Fruit fly (Drosophila melanogaster) whole organism, wandering third instar larva: Measurements from ENCODE around the gene Atg8b.

Experiments used
- Abd-B ChIP-seq: fragments of >200 bp; optimal IDR thresholded peaks from 2 replicates; lab custom pipeline; 2017; ENCODE audit warnings: missing biosample characterization, missing genetic modification characterization
- CG32264 ChIP-seq: fragments of 200-800 bp; sonication (Bioruptor generic); optimal IDR thresholded peaks from 2 replicates; lab custom pipeline; 2016; ENCODE audit warnings: missing biosample characterization, missing genetic modification characterization
- CG9705 ChIP-seq: fragments of 200-800 bp; sonication (Bioruptor generic); optimal IDR thresholded peaks from 2 replicates; lab custom pipeline; 2018; ENCODE audit warnings: missing biosample characterization, mild to moderate bottlenecking, missing genetic modification characterization
- CrebA ChIP-seq: fragments of 200-800 bp; sonication (Bioruptor generic); optimal IDR thresholded peaks from 2 replicates; lab custom pipeline; 2016; ENCODE audit warnings: missing biosample characterization, mild to moderate bottlenecking, missing genetic modification characterization, borderline replicate concordance
- Dfd ChIP-seq: fragments of >200 bp; optimal IDR thresholded peaks from 2 replicates; lab custom pipeline; 2017; ENCODE audit warnings: missing biosample characterization, missing genetic modification characterization
- Dif ChIP-seq: fragments of 200-275, 200-300 bp; sonication (Bioruptor generic); optimal IDR thresholded peaks from 2 replicates; lab custom pipeline; 2018; ENCODE audit warnings: missing biosample characterization, missing genetic modification characterization; ENCODE audit not compliant: partially characterized antibody
- GATAd ChIP-seq: sonication (Bioruptor generic); optimal IDR thresholded peaks from 2 replicates; lab custom pipeline; 2016; ENCODE audit warnings: missing biosample characterization, missing genetic modification characterization
- HLH106 ChIP-seq: fragments of 200-800 bp; optimal IDR thresholded peaks from 3 replicates; lab custom pipeline; 2019; ENCODE audit warnings: missing biosample characterization, mild to moderate bottlenecking, missing genetic modification characterization, moderate library complexity
- Hnf4 ChIP-seq: fragments of 200-800 bp; sonication (Bioruptor generic); optimal IDR thresholded peaks from 2 replicates; lab custom pipeline; 2016; ENCODE audit warnings: missing biosample characterization, mild to moderate bottlenecking, missing genetic modification characterization
- Hr78 ChIP-seq: fragments of >200 bp; optimal IDR thresholded peaks from 2 replicates; lab custom pipeline; 2017; ENCODE audit warnings: missing biosample characterization, missing genetic modification characterization
- Hr83 ChIP-seq: fragments of 200-300 bp; sonication (Bioruptor generic); optimal IDR thresholded peaks from 2 replicates; lab custom pipeline; 2016; ENCODE audit warnings: missing biosample characterization, mild to moderate bottlenecking, missing genetic modification characterization, moderate library complexity; ENCODE audit not compliant: poor library complexity, severe bottlenecking
- Jra ChIP-seq: sonication (Bioruptor generic); optimal IDR thresholded peaks from 2 replicates; lab custom pipeline; 2016; ENCODE audit warnings: missing biosample characterization, missing genetic modification characterization
- Mio ChIP-seq: sonication (Bioruptor generic); optimal IDR thresholded peaks from 2 replicates; lab custom pipeline; 2016; ENCODE audit warnings: missing biosample characterization, missing genetic modification characterization
- Myc ChIP-seq: fragments of >200 bp; optimal IDR thresholded peaks from 2 replicates; lab custom pipeline; 2017
- N ChIP-seq: fragments of >200 bp; optimal IDR thresholded peaks from 2 replicates; lab custom pipeline; 2018; ENCODE audit warnings: missing biosample characterization, missing external identifiers, missing genetic modification characterization
- OdsH ChIP-seq: fragments of 200-800 bp; sonication (Bioruptor generic); optimal IDR thresholded peaks from 2 replicates; lab custom pipeline; 2016; ENCODE audit warnings: missing biosample characterization, mild to moderate bottlenecking, missing genetic modification characterization
- Rel ChIP-seq, 2 experiments: fragments of 200-800 bp; sonication (Bioruptor generic) in 1 of 2; optimal IDR thresholded peaks; 2 replicates in 1 of 2; 3 replicates in 1 of 2; lab custom pipeline; 2016 to 2019; ENCODE audit warnings: mild to moderate bottlenecking in 2 of 2, missing biosample characterization in 2 of 2, missing genetic modification characterization in 2 of 2, moderate library complexity in 1 of 2
- Sp1 ChIP-seq: fragments of 200-800 bp; sonication (Bioruptor generic); optimal IDR thresholded peaks from 3 replicates; lab custom pipeline; 2019; ENCODE audit warnings: missing biosample characterization, mild to moderate bottlenecking, missing genetic modification characterization, moderate library complexity
- Vsx2 ChIP-seq: fragments of 200-300, 225-300 bp; sonication (Bioruptor generic); optimal IDR thresholded peaks from 2 replicates; lab custom pipeline; 2018; ENCODE audit warnings: missing biosample characterization, missing genetic modification characterization; ENCODE audit not compliant: partially characterized antibody
- br ChIP-seq: fragments of 200-800 bp; sonication (Bioruptor generic); optimal IDR thresholded peaks from 2 replicates; lab custom pipeline; 2016; ENCODE audit warnings: missing biosample characterization, missing genetic modification characterization
- brk ChIP-seq: fragments of 200-800 bp; sonication (Bioruptor generic); optimal IDR thresholded peaks from 2 replicates; lab custom pipeline; 2016; ENCODE audit warnings: missing biosample characterization, mild to moderate bottlenecking, missing genetic modification characterization
- dl ChIP-seq, 2 experiments: fragments of 175-275, 200-275 bp in 1 of 2; fragments of 200-275 bp in 1 of 2; sonication (Bioruptor generic); optimal IDR thresholded peaks; lab custom pipeline; 2018; ENCODE audit warnings: mild to moderate bottlenecking in 2 of 2, missing biosample characterization in 2 of 2, missing genetic modification characterization in 2 of 2, moderate library complexity in 2 of 2; ENCODE audit not compliant: partially characterized antibody in 2 of 2, insufficient read depth in 1 of 2
- dmrt93B ChIP-seq: fragments of 200-800 bp; sonication (Bioruptor generic); optimal IDR thresholded peaks from 2 replicates; lab custom pipeline; 2018; ENCODE audit warnings: missing biosample characterization, mild to moderate bottlenecking, missing genetic modification characterization
- dsf ChIP-seq: sonication (Bioruptor generic); optimal IDR thresholded peaks from 2 replicates; lab custom pipeline; 2016; ENCODE audit warnings: missing biosample characterization, missing genetic modification characterization, borderline replicate concordance
- ey ChIP-seq: fragments of 200-800 bp; sonication (Bioruptor generic); optimal IDR thresholded peaks from 2 replicates; lab custom pipeline; 2016; ENCODE audit warnings: missing biosample characterization, missing genetic modification characterization
- foxo ChIP-seq, 2 experiments: fragments of 200-800 bp; sonication (Bioruptor generic); optimal IDR thresholded peaks; 2 replicates in 1 of 2; 3 replicates in 1 of 2; lab custom pipeline; 2016 to 2017; ENCODE audit warnings: missing biosample characterization in 2 of 2, missing genetic modification characterization in 2 of 2
- fru ChIP-seq: fragments of 200-800 bp; sonication (Bioruptor generic); optimal IDR thresholded peaks from 3 replicates; lab custom pipeline; 2016; ENCODE audit warnings: missing biosample characterization, mild to moderate bottlenecking, missing genetic modification characterization
- h ChIP-seq: fragments of 200-800 bp; sonication (Bioruptor generic); optimal IDR thresholded peaks from 3 replicates; lab custom pipeline; 2016; ENCODE audit warnings: missing biosample characterization, mild to moderate bottlenecking, missing genetic modification characterization
- jim ChIP-seq: fragments of 175-275, 200-325 bp; sonication (Bioruptor generic); optimal IDR thresholded peaks from 2 replicates; lab custom pipeline; 2016; ENCODE audit warnings: missing biosample characterization, mild to moderate bottlenecking, missing genetic modification characterization
- lola ChIP-seq: fragments of >200 bp; optimal IDR thresholded peaks from 2 replicates; lab custom pipeline; 2017; ENCODE audit warnings: missing biosample characterization, missing genetic modification characterization
- pan ChIP-seq: fragments of >200 bp; optimal IDR thresholded peaks from 2 replicates; lab custom pipeline; 2017
- psq ChIP-seq: fragments of 200-800 bp; sonication (Bioruptor generic); optimal IDR thresholded peaks from 3 replicates; lab custom pipeline; 2017; ENCODE audit warnings: missing biosample characterization, mild to moderate bottlenecking, missing genetic modification characterization, moderate library complexity
- rgr ChIP-seq: fragments of 200-800 bp; sonication (Bioruptor generic); optimal IDR thresholded peaks from 3 replicates; lab custom pipeline; 2016; ENCODE audit warnings: missing biosample characterization, mild to moderate bottlenecking, missing genetic modification characterization
- sage ChIP-seq: fragments of 200-800 bp; sonication (Bioruptor generic); optimal IDR thresholded peaks from 2 replicates; lab custom pipeline; 2016; ENCODE audit warnings: missing biosample characterization, mild to moderate bottlenecking, missing genetic modification characterization
- sv ChIP-seq: fragments of 200-800 bp; sonication (Bioruptor generic); optimal IDR thresholded peaks from 3 replicates; lab custom pipeline; 2016; ENCODE audit warnings: missing biosample characterization, missing genetic modification characterization
- tai ChIP-seq: sonication (Bioruptor generic); optimal IDR thresholded peaks from 2 replicates; lab custom pipeline; 2016; ENCODE audit warnings: missing biosample characterization, missing genetic modification characterization
- usp ChIP-seq: fragments of >200 bp; optimal IDR thresholded peaks from 2 replicates; lab custom pipeline; 2017; ENCODE audit warnings: missing biosample characterization, missing genetic modification characterization
- woc ChIP-seq: sonication (Bioruptor generic); optimal IDR thresholded peaks from 2 replicates; lab custom pipeline; 2016; ENCODE audit warnings: missing biosample characterization, mild to moderate bottlenecking, missing genetic modification characterization

Atg8b gene

DNA sequence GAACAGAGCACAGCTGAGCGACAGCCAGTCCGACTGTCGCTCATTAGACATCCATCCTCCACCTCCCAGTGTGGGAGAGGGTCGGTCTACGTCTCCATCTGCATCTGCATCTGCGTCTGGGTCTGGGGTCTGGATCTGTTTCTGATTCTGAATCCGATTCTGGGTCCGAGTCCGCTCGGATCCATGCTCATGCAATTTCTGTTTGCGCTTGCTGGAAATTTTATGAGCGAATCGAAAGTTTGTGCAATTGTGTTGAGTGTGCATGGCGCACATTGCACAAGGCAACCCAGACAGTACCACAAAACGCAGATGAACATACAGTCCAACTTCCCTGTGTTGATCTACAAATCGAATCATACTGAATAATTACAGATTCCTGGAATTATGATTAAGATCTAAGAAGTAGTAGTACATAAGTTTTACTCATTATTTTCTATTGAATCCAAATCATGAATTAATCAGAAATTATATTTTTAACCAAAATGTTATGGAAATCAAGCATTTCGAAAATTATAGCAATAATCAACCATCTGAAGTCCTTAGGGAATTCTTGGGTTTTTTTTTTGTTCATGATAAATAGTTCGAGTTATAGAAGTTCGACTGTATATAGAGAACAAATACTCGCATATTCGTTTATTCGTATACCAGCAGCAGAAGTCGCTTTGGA, 21.7 kb downstream of the Atg8b start:
- TF ChIP-seq sv (GFP tag; lab: Kevin White, UChicago) (no peak), tai (GFP tag; lab: Kevin White, UChicago) (peak; percentile 81), Hr78 (GFP tag; lab: Kevin White, UChicago) (no peak), OdsH (GFP tag; lab: Kevin White, UChicago) (peak; percentile 91), Myc (lab: Kevin White, UChicago) (no peak), dsf (GFP tag; lab: Kevin White, UChicago) (no peak), Sp1 (peak; percentile 89), N (GFP tag; lab: Kevin White, UChicago) (no peak), usp (GFP tag; lab: Kevin White, UChicago) (no peak), foxo (GFP tag; optimal IDR thresholded peaks at IDR 0.05; lab: Kevin White, UChicago) (peak in 1 of 2 experiments; percentile 91), HLH106 (peak; percentile 82), Rel (GFP tag; optimal IDR thresholded peaks at IDR 0.05; lab: Kevin White, UChicago) (no peak), Rel (tag; optimal IDR thresholded peaks at IDR 0.05; lab: Kevin White, UChicago) (no peak), rgr (GFP tag; lab: Kevin White, UChicago) (peak; percentile 90), brk (peak; percentile 43), CrebA (GFP tag; lab: Kevin White, UChicago) (no peak), Vsx2 (no peak), lola (GFP tag; lab: Kevin White, UChicago) (no peak), Dfd (GFP tag; lab: Kevin White, UChicago) (no peak), br (GFP tag; lab: Kevin White, UChicago) (peak; percentile 87), pan (lab: Kevin White, UChicago) (no peak), CG32264 (GFP tag; lab: Kevin White, UChicago) (peak; percentile 86), h (GFP tag; lab: Kevin White, UChicago) (peak; percentile 91), Jra (GFP tag; lab: Kevin White, UChicago) (peak; percentile 58), sage (peak; percentile 58), dl (GFP tag; optimal IDR thresholded peaks at IDR 0.05; lab: Kevin White, UChicago; ENCODE audit: insufficient read depth in 1 of 2, partially characterized antibody in 2 of 2) (no peak), CG9705 (GFP tag; lab: Kevin White, UChicago) (peak; percentile 54), Abd-B (no peak), GATAd (GFP tag; lab: Kevin White, UChicago) (no peak), Mio (GFP tag; lab: Kevin White, UChicago) (peak; percentile 7), jim (GFP tag; lab: Kevin White, UChicago) (no peak), dmrt93B (GFP tag; lab: Kevin White, UChicago) (peak; percentile 90), Hnf4 (peak; percentile 60), ey (GFP tag; lab: Kevin White, UChicago) (peak; percentile 94), fru (peak; percentile 93), psq (GFP tag; lab: Kevin White, UChicago) (peak; percentile 73), Dif (GFP tag; lab: Kevin White, UChicago) (no peak), woc (GFP tag; lab: Kevin White, UChicago) (peak; percentile 76), Hr83 (no peak)

DNA sequence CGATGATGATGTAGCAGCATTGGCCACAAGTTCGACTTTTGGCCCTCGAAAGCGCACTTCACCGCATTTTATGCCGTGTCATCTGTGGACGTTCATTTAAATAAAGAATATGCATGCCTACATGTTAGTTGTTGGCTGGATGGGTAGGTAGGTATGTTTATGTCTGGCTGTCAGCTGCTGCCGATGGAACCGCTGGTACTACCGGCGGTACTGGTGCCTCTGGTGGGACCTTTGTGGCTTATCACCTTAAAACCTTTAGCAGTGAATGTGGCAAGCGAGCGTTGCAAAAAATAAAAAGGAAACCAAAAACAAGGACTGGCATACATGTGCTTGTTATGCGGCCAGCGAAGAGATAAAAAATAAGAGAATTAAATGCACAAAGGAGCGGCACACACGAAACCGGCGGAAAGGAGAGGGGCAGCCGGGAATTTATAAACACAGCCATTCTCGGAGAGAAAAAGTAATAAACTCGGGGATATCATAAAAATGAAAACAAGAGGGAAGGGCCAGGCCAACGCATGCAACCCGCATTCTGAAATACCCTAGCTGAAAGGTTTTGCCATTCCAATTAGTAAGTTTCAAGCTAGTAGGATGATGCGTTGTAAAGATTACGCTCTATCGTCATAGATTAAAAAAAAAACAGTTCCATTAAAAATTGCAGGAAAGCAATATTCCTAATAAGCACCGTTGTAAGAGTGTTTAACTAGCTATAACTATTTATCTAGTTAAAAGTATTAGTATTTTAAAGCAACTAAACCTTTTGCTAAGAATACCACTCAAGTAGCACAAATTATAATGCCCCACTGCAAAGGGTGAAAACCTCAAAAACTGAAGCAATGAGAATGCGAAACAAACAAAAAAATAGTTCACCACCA, 22.7 kb downstream of the Atg8b start:
- peak; percentile 66 for TF ChIP-seq fru
- no peak for TF ChIP-seq usp (GFP tag; lab: Kevin White, UChicago)
- no peak for TF ChIP-seq dsf (GFP tag; lab: Kevin White, UChicago)
- TF ChIP-seq foxo (GFP tag; optimal IDR thresholded peaks at IDR 0.05; lab: Kevin White, UChicago) = peak in 1 of 2 experiments; percentile 75
- no peak for TF ChIP-seq Hr78 (GFP tag; lab: Kevin White, UChicago)
- no peak for TF ChIP-seq brk
- TF ChIP-seq Vsx2 = no peak
- TF ChIP-seq psq (GFP tag; lab: Kevin White, UChicago) = peak; percentile 46
- TF ChIP-seq Dif (GFP tag; lab: Kevin White, UChicago) = no peak
- TF ChIP-seq dl (GFP tag; optimal IDR thresholded peaks at IDR 0.05; lab: Kevin White, UChicago; ENCODE audit: insufficient read depth in 1 of 2, partially characterized antibody in 2 of 2) = no peak
- TF ChIP-seq Rel (GFP tag; optimal IDR thresholded peaks at IDR 0.05; lab: Kevin White, UChicago) = no peak
- TF ChIP-seq Rel (tag; optimal IDR thresholded peaks at IDR 0.05; lab: Kevin White, UChicago) = peak; percentile 60
- TF ChIP-seq OdsH (GFP tag; lab: Kevin White, UChicago) = peak; percentile 56
- peak; percentile 5 for TF ChIP-seq dmrt93B (GFP tag; lab: Kevin White, UChicago)
- TF ChIP-seq GATAd (GFP tag; lab: Kevin White, UChicago) = no peak
- no peak for TF ChIP-seq Dfd (GFP tag; lab: Kevin White, UChicago)
- peak; percentile 41 for TF ChIP-seq br (GFP tag; lab: Kevin White, UChicago)
- TF ChIP-seq jim (GFP tag; lab: Kevin White, UChicago) = no peak
- no peak for TF ChIP-seq Abd-B
- no peak for TF ChIP-seq sage
- no peak for TF ChIP-seq CG9705 (GFP tag; lab: Kevin White, UChicago)
- no peak for TF ChIP-seq N (GFP tag; lab: Kevin White, UChicago)
- no peak for TF ChIP-seq CG32264 (GFP tag; lab: Kevin White, UChicago)
- no peak for TF ChIP-seq Hnf4
- peak; percentile 44 for TF ChIP-seq woc (GFP tag; lab: Kevin White, UChicago)
- TF ChIP-seq Mio (GFP tag; lab: Kevin White, UChicago) = no peak
- TF ChIP-seq sv (GFP tag; lab: Kevin White, UChicago) = no peak
- peak; percentile 52 for TF ChIP-seq HLH106
- TF ChIP-seq Myc (lab: Kevin White, UChicago) = no peak
- peak; percentile 54 for TF ChIP-seq h (GFP tag; lab: Kevin White, UChicago)
- TF ChIP-seq Hr83 = no peak
- peak; percentile 21 for TF ChIP-seq CrebA (GFP tag; lab: Kevin White, UChicago)
- no peak for TF ChIP-seq pan (lab: Kevin White, UChicago)
- TF ChIP-seq Jra (GFP tag; lab: Kevin White, UChicago) = no peak
- peak; percentile 69 for TF ChIP-seq ey (GFP tag; lab: Kevin White, UChicago)
- TF ChIP-seq Sp1 = peak; percentile 35
